Worm (Caenorhabditis elegans) whole organism, L3 larva: ENCODE data around the gene C55B6.1.

Source experiments
- ZK546.5 ChIP-seq: sonication (generic microtip); optimal IDR thresholded peaks from 2 replicates; lab custom pipeline; 2017; ENCODE audit warnings: missing biosample characterization, missing genetic modification characterization
- ceh-16 ChIP-seq: sonication (generic microtip); optimal IDR thresholded peaks from 2 replicates; lab custom pipeline; 2017; ENCODE audit warnings: missing biosample characterization, missing genetic modification characterization
- ceh-9 ChIP-seq: sonication (generic microtip); optimal IDR thresholded peaks from 2 replicates; lab custom pipeline; 2018; ENCODE audit warnings: missing biosample characterization, missing genetic modification characterization
- daf-12 ChIP-seq: fragments of 150-350 bp; optimal IDR thresholded peaks from 2 replicates; lab custom pipeline; 2014; ENCODE audit warnings: missing biosample characterization, missing genetic modification reagents, missing genetic modification characterization
- egl-27 ChIP-seq: sonication (generic microtip); optimal IDR thresholded peaks from 4 replicates; lab custom pipeline; 2017; ENCODE audit warnings: missing biosample characterization, missing genetic modification reagents, missing genetic modification characterization
- egl-5 ChIP-seq: fragments of 150-350 bp; optimal IDR thresholded peaks from 2 replicates; lab custom pipeline; 2017; ENCODE audit warnings: missing biosample characterization, missing genetic modification reagents, missing genetic modification characterization, inconsistent platforms
- elt-1 ChIP-seq: fragments of 150-350 bp; optimal IDR thresholded peaks from 2 replicates; lab custom pipeline; 2014; ENCODE audit warnings: missing biosample characterization, missing genetic modification characterization
- elt-3 ChIP-seq, 3 experiments: fragments of 150-350 bp in 1 of 3; sonication (generic microtip) in 2 of 3; optimal IDR thresholded peaks; 2 replicates in 2 of 3; 4 replicates in 1 of 3; lab custom pipeline; 2014 to 2017; ENCODE audit warnings: missing biosample characterization in 3 of 3, missing genetic modification characterization in 3 of 3
- eor-1 ChIP-seq, 2 experiments: fragments of 150-350 bp; optimal IDR thresholded peaks; 2 replicates each; lab custom pipeline; 2014 to 2018; ENCODE audit warnings: missing biosample characterization in 2 of 2, missing genetic modification characterization in 2 of 2
- fkh-10 ChIP-seq: sonication (generic microtip); optimal IDR thresholded peaks from 2 replicates; lab custom pipeline; 2017; ENCODE audit warnings: missing biosample characterization, missing genetic modification reagents, missing genetic modification characterization
- fkh-2 ChIP-seq: fragments of 150-350 bp; optimal IDR thresholded peaks from 2 replicates; lab custom pipeline; 2014; ENCODE audit warnings: missing biosample characterization, missing genetic modification reagents, missing genetic modification characterization
- fos-1 ChIP-seq: fragments of 150-350 bp; optimal IDR thresholded peaks from 2 replicates; lab custom pipeline; 2014; ENCODE audit warnings: missing biosample characterization, missing genetic modification characterization
- hmg-11 ChIP-seq: sonication (generic microtip); optimal IDR thresholded peaks from 2 replicates; lab custom pipeline; 2016; ENCODE audit warnings: missing genetic modification characterization, missing compliant biosample characterization
- jun-1 ChIP-seq: fragments of 150-350 bp; optimal IDR thresholded peaks from 2 replicates; lab custom pipeline; 2014; ENCODE audit warnings: missing biosample characterization, missing genetic modification reagents, missing genetic modification characterization
- lin-15B ChIP-seq: fragments of 150-350 bp; optimal IDR thresholded peaks from 2 replicates; lab custom pipeline; 2014; ENCODE audit warnings: missing biosample characterization, missing genetic modification characterization
- lsy-12 ChIP-seq: sonication (generic microtip); optimal IDR thresholded peaks from 2 replicates; lab custom pipeline; 2016; ENCODE audit warnings: mild to moderate bottlenecking, missing genetic modification characterization, missing compliant biosample characterization
- mdl-1 ChIP-seq: fragments of 150-350 bp; optimal IDR thresholded peaks from 2 replicates; lab custom pipeline; 2014; ENCODE audit warnings: missing biosample characterization, missing genetic modification characterization
- mml-1 ChIP-seq: fragments of 150-350 bp; sonication (generic microtip); optimal IDR thresholded peaks from 3 replicates; lab custom pipeline; 2014; ENCODE audit warnings: missing biosample characterization, missing genetic modification characterization
- nfya-1 ChIP-seq: sonication (generic microtip); optimal IDR thresholded peaks from 2 replicates; lab custom pipeline; 2017; ENCODE audit warnings: missing genetic modification characterization, mild to moderate bottlenecking, missing compliant biosample characterization, antibody characterized with exemption, moderate library complexity; ENCODE audit not compliant: insufficient read depth
- nhr-23 ChIP-seq: fragments of 150-350 bp; optimal IDR thresholded peaks from 2 replicates; lab custom pipeline; 2014; ENCODE audit warnings: missing biosample characterization, missing genetic modification reagents, missing genetic modification characterization
- nhr-237 ChIP-seq: fragments of 150-350 bp; optimal IDR thresholded peaks from 2 replicates; lab custom pipeline; 2014; ENCODE audit warnings: missing biosample characterization, missing genetic modification characterization
- nhr-25 ChIP-seq: sonication (generic microtip); optimal IDR thresholded peaks from 2 replicates; lab custom pipeline; 2017; ENCODE audit warnings: missing biosample characterization, missing genetic modification characterization
- nhr-28 ChIP-seq: fragments of 150-350 bp; optimal IDR thresholded peaks from 2 replicates; lab custom pipeline; 2014; ENCODE audit warnings: missing biosample characterization, missing genetic modification characterization
- nhr-76 ChIP-seq: fragments of 150-350 bp; sonication (generic microtip); optimal IDR thresholded peaks from 5 replicates; lab custom pipeline; 2014; ENCODE audit warnings: missing biosample characterization, missing genetic modification characterization
- nhr-77 ChIP-seq: fragments of 150-350 bp; optimal IDR thresholded peaks from 2 replicates; lab custom pipeline; 2014; ENCODE audit warnings: missing biosample characterization, missing genetic modification characterization
- pha-4 ChIP-seq: fragments of 150-350 bp; optimal IDR thresholded peaks from 2 replicates; lab custom pipeline; 2014; ENCODE audit warnings: missing biosample characterization, missing genetic modification reagents, missing genetic modification characterization
- pqm-1 ChIP-seq: fragments of 150-350 bp; optimal IDR thresholded peaks from 2 replicates; lab custom pipeline; 2017; ENCODE audit warnings: missing biosample characterization, missing genetic modification characterization, inconsistent platforms
- sea-2 ChIP-seq: fragments of 150-350 bp; sonication (generic microtip); optimal IDR thresholded peaks from 4 replicates; lab custom pipeline; 2014; ENCODE audit warnings: missing biosample characterization, missing genetic modification reagents, missing genetic modification characterization
- snpc-4 ChIP-seq: fragments of 150-350 bp; optimal IDR thresholded peaks from 2 replicates; lab custom pipeline; 2014; ENCODE audit warnings: missing biosample characterization, missing genetic modification characterization
- tbx-2 ChIP-seq: sonication (generic microtip); optimal IDR thresholded peaks from 2 replicates; lab custom pipeline; 2016; ENCODE audit warnings: mild to moderate bottlenecking, missing genetic modification characterization, missing compliant biosample characterization
- unc-62 ChIP-seq: fragments of 150-350 bp; sonication (generic microtip); optimal IDR thresholded peaks from 4 replicates; lab custom pipeline; 2014; ENCODE audit warnings: missing biosample characterization, missing genetic modification reagents, missing genetic modification characterization
- zag-1 ChIP-seq: fragments of 150-350 bp; optimal IDR thresholded peaks from 2 replicates; lab custom pipeline; 2014; ENCODE audit warnings: missing biosample characterization, missing genetic modification characterization
- ztf-11 ChIP-seq: fragments of 150-350 bp; optimal IDR thresholded peaks from 2 replicates; lab custom pipeline; 2014; ENCODE audit warnings: missing biosample characterization, missing genetic modification characterization

C55B6.1 gene

ce11 chrX:7199831-7200414 lies at the start of gene C55B6.1:
Gene C55B6.1 (plus strand): TSS chrX:7200364.
- TF ChIP-seq ZK546.5 (tag; lab: Kevin White, UChicago) (no peak), nfya-1 (tag; lab: Kevin White, UChicago) (peak; percentile 8), lin-15B (tag; lab: Kevin White, UChicago) (no peak)
- TF ChIP-seq, all 47 proteins: peak for 1

DNA sequence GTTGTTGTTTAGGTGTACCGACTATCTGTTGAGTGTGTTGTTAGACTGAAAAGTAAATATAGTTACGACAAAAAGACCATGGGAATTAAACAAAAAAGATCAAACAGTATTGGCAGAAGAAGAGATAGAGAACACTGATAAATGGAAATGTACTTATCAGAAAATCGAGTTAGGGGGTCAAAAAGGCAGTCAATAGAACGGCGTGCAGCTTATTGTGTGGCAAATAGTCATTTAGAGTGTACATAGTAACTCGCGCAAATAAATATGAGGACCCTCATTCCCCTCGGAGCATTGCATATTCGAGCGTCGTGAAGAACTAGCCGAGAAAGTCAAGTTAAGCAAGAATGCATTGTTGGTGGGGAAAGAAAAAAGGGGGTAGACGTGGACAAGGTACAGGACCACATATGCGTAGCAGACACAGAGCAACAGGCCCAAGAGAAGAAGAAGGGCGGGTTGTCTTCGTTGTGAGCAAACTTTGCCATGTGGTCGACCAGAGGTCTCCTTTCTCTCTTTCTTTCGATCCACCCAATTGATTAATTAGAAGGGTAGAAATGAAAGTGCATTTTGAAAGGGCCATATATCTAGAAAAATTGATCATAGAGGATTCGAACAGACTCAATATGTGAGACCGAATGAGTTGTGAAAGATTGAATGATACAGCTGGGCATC lies 48.8 kb upstream of the C55B6.1 start, which contains the start of gene lam-2:
Gene lam-2, minus strand, starts transcription at position 51 of the 669 bp plus-strand sequence.
- TF ChIP-seq nhr-76 (tag; lab: Kevin White, UChicago) (no peak), fos-1 (tag; lab: Kevin White, UChicago) (no peak), fkh-2 (tag; lab: Kevin White, UChicago) (no peak), pha-4 (tag; lab: Kevin White, UChicago) (peak; percentile 8), jun-1 (tag; lab: Kevin White, UChicago) (no peak), ZK546.5 (tag; lab: Kevin White, UChicago) (no peak), sea-2 (no peak), nhr-237 (tag; lab: Kevin White, UChicago) (no peak)

- TF ChIP-seq lsy-12 (tag; lab: Kevin White, UChicago) (no peak), nhr-76 (tag; lab: Kevin White, UChicago) (no peak), sea-2 (no peak), unc-62 (GFP tag; lab: Kevin White, UChicago) (no peak), egl-27 (no peak), snpc-4 (tag; lab: Kevin White, UChicago) (no peak), nfya-1 (tag; lab: Kevin White, UChicago) (no peak), eor-1 (tag; optimal IDR thresholded peaks at IDR 0.05; lab: Kevin White, UChicago) (no peak), mdl-1 (tag; lab: Kevin White, UChicago) (no peak), zag-1 (no peak), nhr-28 (tag; lab: Kevin White, UChicago) (no peak), pqm-1 (tag; lab: Kevin White, UChicago) (no peak), nhr-77 (tag; lab: Kevin White, UChicago) (no peak)
- TF ChIP-seq, all 47 proteins: peak for 0
Measured at ce11 chrX:7151976-7152528, 48.1 kb upstream of the C55B6.1 start.

DNA sequence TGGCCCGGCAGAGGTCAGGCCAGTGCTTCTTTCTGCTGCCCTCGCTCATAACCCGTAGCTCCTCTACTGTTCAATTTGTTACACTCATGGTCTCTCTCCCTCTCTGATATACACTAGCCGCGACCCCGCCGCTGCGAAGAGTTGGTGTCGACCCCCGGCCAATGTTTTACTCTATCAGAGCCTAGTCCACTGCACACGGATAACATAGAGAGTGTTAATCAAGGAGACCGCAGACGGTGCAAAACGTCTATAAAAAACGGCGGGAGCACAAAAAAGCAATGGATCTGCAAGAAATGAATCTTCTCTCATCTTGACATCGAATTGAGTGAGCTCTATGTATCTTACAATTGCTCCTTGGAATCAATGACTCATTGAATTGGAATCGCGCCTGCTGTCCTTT lies 46.7 kb upstream of the C55B6.1 start:
- TF ChIP-seq nhr-28 (tag; lab: Kevin White, UChicago), result no peak
- TF ChIP-seq egl-5 (tag; lab: Kevin White, UChicago), result peak; percentile 25

DNA sequence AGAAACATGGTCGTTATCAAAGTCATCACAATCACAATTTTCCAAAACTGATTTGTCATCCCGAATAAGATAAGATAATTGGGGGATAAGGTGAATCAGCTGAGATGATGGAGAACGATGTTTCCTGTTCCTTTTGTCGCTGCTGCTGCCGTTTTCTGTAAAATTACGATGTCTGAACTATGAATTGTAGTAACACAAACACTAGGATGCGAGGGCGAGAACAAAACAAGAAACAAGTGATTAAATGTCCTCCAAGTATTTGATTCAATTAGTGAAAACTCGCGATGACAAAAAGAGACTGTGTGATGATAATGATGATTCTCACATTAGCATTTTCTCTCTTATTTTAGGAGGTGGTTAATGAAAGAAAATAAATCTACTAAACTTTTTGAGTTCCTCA lies 44.3 kb upstream of the C55B6.1 start, which contains the start of gene C54D1.7:
Gene C54D1.7, minus strand, starts transcription at position 157 of the 400 bp plus-strand sequence.
- TF ChIP-seq elt-3 (tag; optimal IDR thresholded peaks at IDR 0.05; lab: Kevin White, UChicago), result peak in 2 of 3 experiments; percentile 47 to 57
- no peak for TF ChIP-seq daf-12
- no peak for TF ChIP-seq lin-15B (tag; lab: Kevin White, UChicago)
- TF ChIP-seq, all 47 proteins: peak for 1

- TF ChIP-seq nhr-23 (tag; lab: Kevin White, UChicago), result peak; percentile 46
- no peak for TF ChIP-seq nhr-237 (tag; lab: Kevin White, UChicago)
Measured at ce11 chrX:7157483-7157882, 42.7 kb upstream of the C55B6.1 start.

- no peak for TF ChIP-seq snpc-4 (tag; lab: Kevin White, UChicago)
- no peak for TF ChIP-seq ceh-9 (tag; lab: Kevin White, UChicago)
- TF ChIP-seq elt-1, result no peak
- no peak for TF ChIP-seq sea-2
- TF ChIP-seq fos-1 (tag; lab: Kevin White, UChicago), result no peak
- TF ChIP-seq pqm-1 (tag; lab: Kevin White, UChicago), result no peak
- no peak for TF ChIP-seq ceh-16
- TF ChIP-seq pha-4 (tag; lab: Kevin White, UChicago), result no peak
- TF ChIP-seq mml-1, result no peak
- no peak for TF ChIP-seq hmg-11 (tag; lab: Kevin White, UChicago)
- no peak for TF ChIP-seq tbx-2
- no peak for TF ChIP-seq fkh-10 (GFP tag; lab: Kevin White, UChicago)
- TF ChIP-seq unc-62 (GFP tag; lab: Kevin White, UChicago), result no peak
- TF ChIP-seq lsy-12 (tag; lab: Kevin White, UChicago), result no peak
- TF ChIP-seq fkh-2 (tag; lab: Kevin White, UChicago), result no peak
- TF ChIP-seq ztf-11, result no peak
- TF ChIP-seq nhr-25 (tag; lab: Kevin White, UChicago), result no peak
Measured at ce11 chrX:7158736-7159135, 41.4 kb upstream of the C55B6.1 start, which contains the start of gene pgp-10. Gene pgp-10 (plus strand): TSS chrX:7159036.
